Worm (Caenorhabditis elegans) whole organism, early embryonic: ENCODE measurements around the gene C52D10.3.

Experiments used
- B0310.2 ChIP-seq: sonication (generic microtip); optimal IDR thresholded peaks from 2 replicates; lab custom pipeline; 2016; ENCODE audit warnings: mild to moderate bottlenecking, missing genetic modification characterization, missing compliant biosample characterization
- F13C5.2 ChIP-seq: sonication (generic microtip); optimal IDR thresholded peaks from 2 replicates; lab custom pipeline; 2017; ENCODE audit warnings: mild to moderate bottlenecking, missing genetic modification characterization, inconsistent platforms, missing compliant biosample characterization
- aly-1 ChIP-seq: sonication (generic microtip); optimal IDR thresholded peaks from 2 replicates; lab custom pipeline; 2016; ENCODE audit warnings: missing genetic modification characterization, missing compliant biosample characterization
- ama-1 ChIP-seq: fragments of 150-350 bp; optimal IDR thresholded peaks from 2 replicates; lab custom pipeline; 2014
- ceh-13 ChIP-seq: fragments of 200-800 bp; sonication (Bioruptor generic); optimal IDR thresholded peaks from 2 replicates; lab custom pipeline; 2018; ENCODE audit warnings: mild to moderate bottlenecking, missing genetic modification characterization, missing compliant biosample characterization
- ceh-36 ChIP-seq: sonication (generic microtip); optimal IDR thresholded peaks from 2 replicates; lab custom pipeline; 2016; ENCODE audit warnings: missing genetic modification characterization, inconsistent platforms, missing compliant biosample characterization
- ets-7 ChIP-seq: sonication (generic microtip); optimal IDR thresholded peaks from 2 replicates; lab custom pipeline; 2016; ENCODE audit warnings: missing genotype, missing genetic modification characterization, missing compliant biosample characterization
- flt-1 ChIP-seq: fragments of 200-800 bp; sonication (Bioruptor generic); IDR thresholded peaks from 2 replicates; pipeline ENCODE4 v1.3.6; 2022; ENCODE audit warnings: missing genetic modification characterization, missing compliant biosample characterization
- hmbx-1 ChIP-seq: sonication (generic microtip); optimal IDR thresholded peaks from 2 replicates; lab custom pipeline; 2016; ENCODE audit warnings: mild to moderate bottlenecking, missing genetic modification characterization, missing compliant biosample characterization
- hmg-4 ChIP-seq: fragments of 200-800 bp; sonication (Bioruptor generic); optimal IDR thresholded peaks from 2 replicates; lab custom pipeline; 2018; ENCODE audit warnings: mild to moderate bottlenecking, missing genetic modification characterization, missing compliant biosample characterization
- hnd-1 ChIP-seq: sonication (generic microtip); optimal IDR thresholded peaks from 2 replicates; lab custom pipeline; 2016; ENCODE audit warnings: missing genetic modification characterization, missing compliant biosample characterization
- pes-1 ChIP-seq: fragments of 200-800 bp; sonication (Bioruptor generic); IDR thresholded peaks from 2 replicates; pipeline ENCODE4 v1.3.6; 2022; ENCODE audit warnings: missing genetic modification reagents, missing genetic modification characterization, missing compliant biosample characterization
- scrt-1 ChIP-seq: fragments of 200-800 bp; sonication (Bioruptor generic); IDR thresholded peaks from 2 replicates; pipeline ENCODE4 v1.3.6; 2022; ENCODE audit warnings: missing genetic modification characterization, missing compliant biosample characterization
- sea-1 ChIP-seq: fragments of 200-800 bp; sonication (Bioruptor generic); conservative IDR thresholded peaks from 2 replicates; pipeline ENCODE4 v1.3.6; 2022; ENCODE audit warnings: missing genetic modification characterization, missing compliant biosample characterization
- tbx-11 ChIP-seq: fragments of 200-800 bp; sonication (Bioruptor generic); IDR thresholded peaks from 2 replicates; pipeline ENCODE4 v1.3.6; 2022; ENCODE audit warnings: missing genetic modification characterization, missing compliant biosample characterization
- tbx-37 ChIP-seq: fragments of 200-800 bp; sonication (Bioruptor generic); conservative IDR thresholded peaks from 2 replicates; pipeline ENCODE4 v1.3.6; 2022; ENCODE audit warnings: missing genetic modification reagents, missing genetic modification characterization, missing compliant biosample characterization
- tra-4 ChIP-seq: sonication (generic microtip); optimal IDR thresholded peaks from 2 replicates; lab custom pipeline; 2017; ENCODE audit warnings: missing genetic modification characterization, missing compliant biosample characterization

The C52D10.3 gene

ce11 chrIV:17176177-17176576 is at the start of gene C52D10.3:
Gene C52D10.3, plus strand, starts transcription at chrIV:17176477.
- TF ChIP-seq flt-1 (GFP tag; lab: Robert Waterston, UW) = no peak
- TF ChIP-seq B0310.2 = no peak
- TF ChIP-seq ceh-13 (GFP tag; lab: Kevin White, UChicago) = no peak
- no peak for TF ChIP-seq ets-7 (tag; lab: Kevin White, UChicago)
- no peak for TF ChIP-seq hmbx-1 (tag; lab: Kevin White, UChicago)
- no peak for TF ChIP-seq tbx-37 (GFP tag; lab: Robert Waterston, UW)
- TF ChIP-seq hmg-4 (GFP tag; lab: Kevin White, UChicago) = no peak
- TF ChIP-seq F13C5.2 (tag; lab: Kevin White, UChicago) = no peak
- no peak for TF ChIP-seq ceh-36 (tag; lab: Kevin White, UChicago)
- no peak for TF ChIP-seq hnd-1 (tag; lab: Kevin White, UChicago)
- TF ChIP-seq sea-1 (GFP tag; lab: Robert Waterston, UW) = no peak
- TF ChIP-seq aly-1 (tag; lab: Kevin White, UChicago) = no peak
- TF ChIP-seq tbx-11 = no peak
- TF ChIP-seq scrt-1 (GFP tag; lab: Robert Waterston, UW) = no peak
- TF ChIP-seq ama-1 (lab: Kevin White, UChicago) = no peak
- no peak for TF ChIP-seq pes-1 (GFP tag; lab: Robert Waterston, UW)

DNA sequence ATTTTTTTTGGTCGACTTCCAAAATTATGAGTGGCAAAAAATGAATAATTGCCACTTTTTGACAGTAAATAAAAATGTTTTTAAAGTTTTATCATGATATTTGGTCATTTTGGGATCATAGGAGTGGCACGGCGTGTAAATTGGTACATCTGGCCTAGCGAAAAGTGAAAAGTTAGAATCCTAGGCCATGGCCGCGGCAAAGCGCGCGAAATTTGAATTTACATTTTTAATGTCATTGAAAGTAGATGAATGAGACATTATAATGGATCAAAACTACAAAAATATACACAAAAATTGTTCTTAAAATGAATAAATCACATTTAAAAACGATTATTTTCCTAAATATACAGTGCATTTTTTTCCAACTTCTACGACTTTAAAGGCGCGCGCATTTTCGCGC is 49.8 kb upstream of the C52D10.3 start:
- no peak for TF ChIP-seq hmbx-1 (tag; lab: Kevin White, UChicago)
- TF ChIP-seq ceh-36 (tag; lab: Kevin White, UChicago) = no peak
- no peak for TF ChIP-seq hnd-1 (tag; lab: Kevin White, UChicago)
- no peak for TF ChIP-seq F13C5.2 (tag; lab: Kevin White, UChicago)
- no peak for TF ChIP-seq ceh-13 (GFP tag; lab: Kevin White, UChicago)
- no peak for TF ChIP-seq pes-1 (GFP tag; lab: Robert Waterston, UW)
- TF ChIP-seq tbx-37 (GFP tag; lab: Robert Waterston, UW) = no peak; the same call in 1 of the 2 replicates
- no peak for TF ChIP-seq sea-1 (GFP tag; lab: Robert Waterston, UW)
- TF ChIP-seq B0310.2 = no peak
- TF ChIP-seq hmg-4 (GFP tag; lab: Kevin White, UChicago) = no peak
- no peak for TF ChIP-seq flt-1 (GFP tag; lab: Robert Waterston, UW)
- TF ChIP-seq tbx-11 = no peak
- no peak for TF ChIP-seq scrt-1 (GFP tag; lab: Robert Waterston, UW)
- no peak for TF ChIP-seq ama-1 (lab: Kevin White, UChicago)

ce11 chrIV:17131035-17131595 is 45.2 kb upstream of the C52D10.3 start, which contains the start of the genes Y116A8C.37 and Y116A8C.38:
Gene Y116A8C.37, minus strand, starts transcription at chrIV:17131135.
Gene Y116A8C.38, plus strand, starts transcription at chrIV:17131545.
- TF ChIP-seq tbx-11 = no peak

DNA sequence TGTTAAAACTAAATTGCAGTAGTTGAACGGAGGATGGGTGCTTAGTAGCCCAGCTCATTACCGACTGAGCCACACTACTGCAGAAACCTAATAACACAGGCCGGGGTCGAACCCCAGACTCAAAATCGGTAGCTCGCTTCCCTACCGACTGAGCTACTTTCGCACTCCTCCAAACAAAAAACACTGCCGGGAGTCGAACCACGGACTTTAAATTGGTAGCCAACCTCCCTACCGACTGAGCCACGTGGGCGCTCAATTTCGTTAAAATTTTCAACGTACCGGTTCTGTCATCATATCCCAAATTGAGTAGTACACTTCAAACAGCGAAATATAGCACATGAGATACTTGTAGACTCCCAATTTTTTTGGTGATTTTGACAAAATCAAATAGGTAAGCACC is 25.9 kb upstream of the C52D10.3 start:
- TF ChIP-seq flt-1 (GFP tag; lab: Robert Waterston, UW) = no peak
- TF ChIP-seq B0310.2 = no peak
- no peak for TF ChIP-seq aly-1 (tag; lab: Kevin White, UChicago)

ce11 chrIV:17150871-17151270 is 25.4 kb upstream of the C52D10.3 start, which contains the start of gene Y116A8C.40:
Gene Y116A8C.40, minus strand, starts transcription at chrIV:17150971.
- no peak for TF ChIP-seq tbx-37 (GFP tag; lab: Robert Waterston, UW)
- no peak for TF ChIP-seq aly-1 (tag; lab: Kevin White, UChicago)
- no peak for TF ChIP-seq pes-1 (GFP tag; lab: Robert Waterston, UW)
- no peak for TF ChIP-seq ama-1 (lab: Kevin White, UChicago)
- TF ChIP-seq ceh-13 (GFP tag; lab: Kevin White, UChicago) = no peak
- no peak for TF ChIP-seq hmbx-1 (tag; lab: Kevin White, UChicago)
- TF ChIP-seq ets-7 (tag; lab: Kevin White, UChicago) = no peak
- TF ChIP-seq sea-1 (GFP tag; lab: Robert Waterston, UW) = no peak
- no peak for TF ChIP-seq ceh-36 (tag; lab: Kevin White, UChicago)
- TF ChIP-seq F13C5.2 (tag; lab: Kevin White, UChicago) = no peak
- TF ChIP-seq scrt-1 (GFP tag; lab: Robert Waterston, UW) = no peak
- no peak for TF ChIP-seq tra-4 (tag; lab: Kevin White, UChicago)
- no peak for TF ChIP-seq hmg-4 (GFP tag; lab: Kevin White, UChicago)
- TF ChIP-seq tbx-11 = no peak
- TF ChIP-seq flt-1 (GFP tag; lab: Robert Waterston, UW) = no peak
- no peak for TF ChIP-seq B0310.2
- no peak for TF ChIP-seq hnd-1 (tag; lab: Kevin White, UChicago)

DNA sequence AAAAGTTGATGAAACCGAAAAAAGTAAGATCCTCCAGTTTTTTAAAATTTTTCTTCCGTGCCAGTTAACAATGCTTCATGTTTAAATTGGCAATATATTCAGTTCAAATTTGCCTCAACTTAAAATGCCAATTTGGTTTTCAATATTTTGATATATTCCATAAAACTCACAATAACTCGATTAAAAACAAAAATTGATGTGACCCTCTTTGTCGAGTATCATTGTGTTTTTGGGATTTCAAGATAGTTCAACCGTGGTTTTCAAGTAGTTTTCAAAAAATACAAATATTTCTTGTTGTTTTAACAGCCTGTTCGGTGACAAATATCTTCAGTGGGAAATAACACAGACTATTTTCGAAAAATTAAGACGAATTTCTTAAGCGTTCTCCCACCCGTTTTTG is 23.3 kb upstream of the C52D10.3 start:
- TF ChIP-seq hnd-1 (tag; lab: Kevin White, UChicago) (no peak), B0310.2 (no peak), pes-1 (GFP tag; lab: Robert Waterston, UW) (no peak), ama-1 (lab: Kevin White, UChicago) (no peak), hmg-4 (GFP tag; lab: Kevin White, UChicago) (no peak), ceh-36 (tag; lab: Kevin White, UChicago) (no peak), flt-1 (GFP tag; lab: Robert Waterston, UW) (no peak), ets-7 (tag; lab: Kevin White, UChicago) (no peak)

- peak; percentile 44; the same call in 1 of the 2 replicates for TF ChIP-seq pes-1 (GFP tag; lab: Robert Waterston, UW)
Measured at ce11 chrIV:17155625-17156024, 20.7 kb upstream of the C52D10.3 start.

- TF ChIP-seq F13C5.2 (tag; lab: Kevin White, UChicago) = no peak
Measured at ce11 chrIV:17162515-17162914, 13.8 kb upstream of the C52D10.3 start, which contains the start of gene skr-13. Gene skr-13, minus strand, starts transcription at chrIV:17162615.
